Worm (Caenorhabditis elegans): ENCODE data around the gene F07F6.8.

The F07F6.8 gene

ce11 chrII:5425633-5426032 is at the start of gene F07F6.8:
TSS of gene F07F6.8 (minus strand) at chrII:5425733.
- TF ChIP-seq duxl-1 (tag; optimal IDR thresholded peaks at IDR 0.05; ENCODE audit: poor library complexity), result no peak
- TF ChIP-seq egl-27 (tag; optimal IDR thresholded peaks at IDR 0.05), result no peak
- peak; percentile 31 for TF ChIP-seq aha-1 (tag)
- TF ChIP-seq zfp-2 (tag; optimal IDR thresholded peaks at IDR 0.05), result no peak
- TF ChIP-seq tag-97 (GFP tag; IDR thresholded peaks at IDR 0.05), result no peak
- no peak for TF ChIP-seq nhr-6 (tag; optimal IDR thresholded peaks at IDR 0.05)
- no peak for TF ChIP-seq zag-1 (tag; optimal IDR thresholded peaks at IDR 0.05)

- TF ChIP-seq unc-62 (GFP tag; optimal IDR thresholded peaks at IDR 0.05 in 1 of 2), result no peak
- no peak for TF ChIP-seq unc-62 (tag; optimal IDR thresholded peaks at IDR 0.05)
- TF ChIP-seq arid-1 (GFP tag; conservative IDR thresholded peaks at IDR 0.05), result no peak
- no peak for TF ChIP-seq madf-9 (GFP tag; conservative IDR thresholded peaks at IDR 0.05)
- TF ChIP-seq mes-2 (tag; optimal IDR thresholded peaks at IDR 0.05; ENCODE audit: poor library complexity, severe bottlenecking), result no peak
- TF ChIP-seq ceh-62 (tag; optimal IDR thresholded peaks at IDR 0.05), result no peak
- no peak for TF ChIP-seq dmd-8 (GFP tag; IDR thresholded peaks at IDR 0.05)
- TF ChIP-seq lim-7 (GFP tag; IDR thresholded peaks at IDR 0.05), result no peak
Observed at ce11 chrII:5474946-5475345, 49.4 kb upstream of the F07F6.8 start, which contains the start of gene ilcr-2. TSS of gene ilcr-2 (plus strand) at chrII:5475246.

- TF ChIP-seq mxl-2 (GFP tag; conservative IDR thresholded peaks at IDR 0.05), result no peak
- TF ChIP-seq tag-97 (GFP tag; IDR thresholded peaks at IDR 0.05), result no peak
- no peak for TF ChIP-seq lin-1 (GFP tag; IDR thresholded peaks at IDR 0.05)
- TF ChIP-seq mes-2 (tag; optimal IDR thresholded peaks at IDR 0.05; ENCODE audit: poor library complexity, severe bottlenecking), result peak; percentile 72
- no peak for TF ChIP-seq daf-16 (GFP tag; optimal IDR thresholded peaks at IDR 0.05)
- peak; percentile 31 for TF ChIP-seq daf-16 (tag; optimal IDR thresholded peaks at IDR 0.05)
- no peak for TF ChIP-seq lin-13 (GFP tag; optimal IDR thresholded peaks at IDR 0.05)
- no peak for TF ChIP-seq nhr-237 (tag; optimal IDR thresholded peaks at IDR 0.05)
- no peak for TF ChIP-seq dmd-9 (GFP tag; IDR thresholded peaks at IDR 0.05)
- peak; percentile 44 for TF ChIP-seq hlh-30 (tag; optimal IDR thresholded peaks at IDR 0.05; ENCODE audit: insufficient read depth)
- TF ChIP-seq lsy-2 (tag; optimal IDR thresholded peaks at IDR 0.05), result peak in 1 of 2 experiments; percentile 82
- peak; percentile 38 for TF ChIP-seq mep-1 (tag; optimal IDR thresholded peaks at IDR 0.05)
- TF ChIP-seq ceh-82 (tag; optimal IDR thresholded peaks at IDR 0.05), result no peak
- no peak for TF ChIP-seq Y75B8A.6 (GFP tag; IDR thresholded peaks at IDR 0.05)
- peak; percentile 68 for TF ChIP-seq dve-1 (tag; optimal IDR thresholded peaks at IDR 0.05; ENCODE audit: insufficient read depth)
- no peak for TF ChIP-seq lin-29 (GFP tag; IDR thresholded peaks at IDR 0.05)
- TF ChIP-seq arid-1 (GFP tag; conservative IDR thresholded peaks at IDR 0.05), result no peak
- no peak for TF ChIP-seq cey-2 (tag; optimal IDR thresholded peaks at IDR 0.05; ENCODE audit: borderline replicate concordance, insufficient read depth)
- TF ChIP-seq R02D3.7 (tag; optimal IDR thresholded peaks at IDR 0.05), result no peak
- TF ChIP-seq egl-27 (tag; optimal IDR thresholded peaks at IDR 0.05), result no peak
- peak; percentile 7 for TF ChIP-seq nhr-25 (tag; optimal IDR thresholded peaks at IDR 0.05; ENCODE audit: borderline replicate concordance, insufficient read depth)
- TF ChIP-seq snpc-4 (tag; optimal IDR thresholded peaks at IDR 0.05), result no peak
- TF ChIP-seq dmd-6 (GFP tag; IDR thresholded peaks at IDR 0.05), result no peak
- no peak for TF ChIP-seq unc-130 (GFP tag; optimal IDR thresholded peaks at IDR 0.05)
- TF ChIP-seq tra-1 (GFP tag; IDR thresholded peaks at IDR 0.05), result no peak
- no peak for TF ChIP-seq Y48G9A.11 (GFP tag; IDR thresholded peaks at IDR 0.05)
- TF ChIP-seq nhr-6 (tag; optimal IDR thresholded peaks at IDR 0.05), result peak; percentile 30
- no peak for TF ChIP-seq nhr-48 (tag; optimal IDR thresholded peaks at IDR 0.05)
- TF ChIP-seq dpl-1 (GFP tag; optimal IDR thresholded peaks at IDR 0.05), result peak; percentile 96
- TF ChIP-seq aha-1 (tag), result peak; percentile 89
- peak in 1 of 2 experiments; percentile 24 for TF ChIP-seq unc-62 (GFP tag; optimal IDR thresholded peaks at IDR 0.05 in 1 of 2)
- TF ChIP-seq unc-62 (tag; optimal IDR thresholded peaks at IDR 0.05), result no peak
- no peak for TF ChIP-seq ZK337.2 (GFP tag; IDR thresholded peaks at IDR 0.05)
- no peak for TF ChIP-seq pqm-1 (tag; optimal IDR thresholded peaks at IDR 0.05)
- no peak for TF ChIP-seq fkh-10 (GFP tag; optimal IDR thresholded peaks at IDR 0.05)
- TF ChIP-seq unc-39 (tag; optimal IDR thresholded peaks at IDR 0.05), result no peak
- TF ChIP-seq nhr-28 (tag; optimal IDR thresholded peaks at IDR 0.05), result peak; percentile 25
- TF ChIP-seq F37D6.2 (tag; optimal IDR thresholded peaks at IDR 0.05), result no peak
- peak; percentile 65 for TF ChIP-seq lin-38 (GFP tag; IDR thresholded peaks at IDR 0.05)
- TF ChIP-seq lin-15B (tag; optimal IDR thresholded peaks at IDR 0.05), result no peak
Observed at ce11 chrII:5473946-5474423, 48.5 kb upstream of the F07F6.8 start, which contains the start of gene mrps-16. TSS of gene mrps-16 (plus strand) at chrII:5474373.
